Fruit fly (Drosophila melanogaster) whole organism, embryonic: ENCODE measurements around the gene SCaMC.
A peak's percentile ranks its signal among the peaks of the same experiment; 100 is the strongest.

ENCODE experiments used
- B-H1 ChIP-seq: fragments of 200-800 bp; sonication (Bioruptor generic); IDR thresholded peaks from 3 replicates; pipeline ENCODE4 v1.3.6; 2022; ENCODE audit warnings: missing biosample characterization, missing genetic modification characterization
- Bgb ChIP-seq: fragments of 200-800 bp; sonication (Bioruptor generic); IDR thresholded peaks from 2 replicates; pipeline ENCODE4 v1.3.6; 2022; ENCODE audit warnings: missing biosample characterization, missing genetic modification characterization; ENCODE audit not compliant: partially characterized antibody
- CG11085 ChIP-seq: fragments of 200-800 bp; sonication (Bioruptor generic); IDR thresholded peaks from 2 replicates; pipeline ENCODE4 v1.3.6; 2022; ENCODE audit warnings: missing biosample characterization, missing genetic modification characterization
- CG13424 ChIP-seq: fragments of 200-800 bp; sonication (Bioruptor generic); optimal IDR thresholded peaks from 2 replicates; lab custom pipeline; 2019; ENCODE audit warnings: missing biosample characterization, mild to moderate bottlenecking, missing genetic modification characterization, moderate library complexity
- CG15514 ChIP-seq: fragments of 200-800 bp; sonication (Bioruptor generic); optimal IDR thresholded peaks from 3 replicates; lab custom pipeline; 2017; ENCODE audit warnings: missing biosample characterization, missing genetic modification characterization, mild to moderate bottlenecking, moderate library complexity, missing genetic modification reagents
- CG16779 ChIP-seq: fragments of 200-800 bp; sonication (Bioruptor generic); IDR thresholded peaks from 2 replicates; pipeline ENCODE4 v1.3.6; 2022; ENCODE audit warnings: missing biosample characterization, missing genetic modification characterization
- CG17568 ChIP-seq: fragments of 200-800 bp; sonication (Bioruptor generic); optimal IDR thresholded peaks from 2 replicates; lab custom pipeline; 2018; ENCODE audit warnings: missing biosample characterization, mild to moderate bottlenecking, missing genetic modification characterization, moderate library complexity
- CG2120 ChIP-seq: fragments of 200-800 bp; sonication (Bioruptor generic); optimal IDR thresholded peaks from 3 replicates; lab custom pipeline; 2016; ENCODE audit warnings: missing biosample characterization, missing genetic modification characterization
- CG31224 ChIP-seq: fragments of 200-800 bp; sonication (Bioruptor generic); IDR thresholded peaks from 2 replicates; pipeline ENCODE4 v1.3.6; 2022; ENCODE audit warnings: missing biosample characterization, missing genetic modification characterization
- CG32772 ChIP-seq: fragments of 200-800 bp; sonication (Bioruptor generic); IDR thresholded peaks from 2 replicates; pipeline ENCODE4 v1.3.6; 2022; ENCODE audit warnings: missing biosample characterization, missing genetic modification characterization
- CG33213 ChIP-seq: fragments of 200-800 bp; sonication (Bioruptor generic); optimal IDR thresholded peaks from 3 replicates; lab custom pipeline; 2016; ENCODE audit warnings: missing biosample characterization, missing genetic modification characterization
- CG4282 ChIP-seq: fragments of 200-800 bp; sonication (Bioruptor generic); optimal IDR thresholded peaks from 2 replicates; lab custom pipeline; 2016; ENCODE audit warnings: missing biosample characterization, missing genetic modification characterization
- CG4730 ChIP-seq: fragments of 200-800 bp; sonication (Bioruptor generic); IDR thresholded peaks from 2 replicates; pipeline ENCODE4 v1.3.6; 2022; ENCODE audit warnings: missing biosample characterization, missing genetic modification characterization
- CG6689 ChIP-seq: fragments of 200-800 bp; sonication (Bioruptor generic); IDR thresholded peaks from 2 replicates; pipeline ENCODE4 v1.3.6; 2022; ENCODE audit warnings: missing biosample characterization, missing genetic modification characterization
- CG6765 ChIP-seq: fragments of 200-800 bp; sonication (Bioruptor generic); optimal IDR thresholded peaks from 3 replicates; lab custom pipeline; 2017; ENCODE audit warnings: missing biosample characterization, mild to moderate bottlenecking, missing genetic modification characterization
- CG7357 ChIP-seq: fragments of 200-800 bp; sonication (Bioruptor generic); IDR thresholded peaks from 3 replicates; pipeline ENCODE4 v1.3.6; 2022; ENCODE audit warnings: missing biosample characterization, missing genetic modification characterization
- CG7928 ChIP-seq: fragments of 200-800 bp; sonication (Bioruptor generic); optimal IDR thresholded peaks from 2 replicates; lab custom pipeline; 2017; ENCODE audit warnings: missing biosample characterization, mild to moderate bottlenecking, missing genetic modification characterization
- CG7987 ChIP-seq: fragments of 200-800 bp; sonication (Bioruptor generic); optimal IDR thresholded peaks from 2 replicates; lab custom pipeline; 2018; ENCODE audit warnings: missing biosample characterization, mild to moderate bottlenecking, missing genetic modification characterization, moderate library complexity
- CG8089 ChIP-seq: fragments of 200-800 bp; sonication (Bioruptor generic); optimal IDR thresholded peaks from 3 replicates; lab custom pipeline; 2016; ENCODE audit warnings: missing biosample characterization, missing genetic modification characterization
- CG9437 ChIP-seq: fragments of 200-800 bp; sonication (Bioruptor generic); optimal IDR thresholded peaks from 2 replicates; lab custom pipeline; 2018; ENCODE audit warnings: missing biosample characterization, mild to moderate bottlenecking, missing genetic modification characterization
- CG9932 ChIP-seq: fragments of 200-800 bp; sonication (Bioruptor generic); IDR thresholded peaks from 2 replicates; pipeline ENCODE4 v1.3.6; 2022; ENCODE audit warnings: missing biosample characterization, missing genetic modification characterization
- Dip3 ChIP-seq: fragments of 200-800 bp; sonication (Bioruptor generic); optimal IDR thresholded peaks from 3 replicates; lab custom pipeline; 2016; ENCODE audit warnings: missing biosample characterization, missing genetic modification characterization
- Drgx ChIP-seq: fragments of 200-800 bp; sonication (Bioruptor generic); IDR thresholded peaks from 2 replicates; pipeline ENCODE4 v1.3.6; 2022; ENCODE audit warnings: missing biosample characterization, missing genetic modification characterization
- HLH4C ChIP-seq: fragments of 200-800 bp; sonication (Bioruptor generic); IDR thresholded peaks from 3 replicates; pipeline ENCODE4 v1.3.6; 2022; ENCODE audit warnings: missing biosample characterization, missing genetic modification characterization; ENCODE audit not compliant: partially characterized antibody
- Hmr ChIP-seq: fragments of 200-800 bp; sonication (Bioruptor generic); optimal IDR thresholded peaks from 3 replicates; lab custom pipeline; 2017; ENCODE audit warnings: mild to moderate bottlenecking, missing biosample characterization, missing genetic modification reagents, missing genetic modification characterization
- Hr39 ChIP-seq: fragments of >200 bp; optimal IDR thresholded peaks from 2 replicates; lab custom pipeline; 2017
- Hr51 ChIP-seq, 2 experiments: fragments of 200-800 bp; sonication (Bioruptor generic); optimal IDR thresholded peaks; 2 replicates in 1 of 2; 3 replicates in 1 of 2; lab custom pipeline; 2016 to 2018; ENCODE audit warnings: missing biosample characterization in 2 of 2, missing genetic modification characterization in 2 of 2, mild to moderate bottlenecking in 1 of 2, moderate library complexity in 1 of 2
- Hsf ChIP-seq: fragments of 200-800 bp; sonication (Bioruptor generic); optimal IDR thresholded peaks from 3 replicates; lab custom pipeline; 2016; ENCODE audit warnings: missing biosample characterization, missing genetic modification characterization
- Lpt ChIP-seq: fragments of >200 bp; optimal IDR thresholded peaks from 2 replicates; lab custom pipeline; 2018; ENCODE audit warnings: missing biosample characterization, missing genetic modification characterization
- NC2β ChIP-seq: fragments of 200-800 bp; sonication (Bioruptor generic); optimal IDR thresholded peaks from 2 replicates; lab custom pipeline; 2016; ENCODE audit warnings: missing biosample characterization, missing genetic modification characterization
- Neu2 ChIP-seq: fragments of 200-800 bp; sonication (Bioruptor generic); optimal IDR thresholded peaks from 3 replicates; lab custom pipeline; 2016; ENCODE audit warnings: missing biosample characterization, missing genetic modification characterization, borderline replicate concordance
- PHDP ChIP-seq: fragments of 200-800 bp; sonication (Bioruptor generic); optimal IDR thresholded peaks from 3 replicates; lab custom pipeline; 2018; ENCODE audit warnings: missing biosample characterization, mild to moderate bottlenecking, missing genetic modification characterization, moderate library complexity
- Ptx1 ChIP-seq: fragments of 200-800 bp; sonication (Bioruptor generic); IDR thresholded peaks from 2 replicates; pipeline ENCODE4 v1.3.6; 2022; ENCODE audit warnings: missing biosample characterization, missing genetic modification characterization
- Sry-δ ChIP-seq: fragments of 200-800 bp; sonication (Bioruptor generic); optimal IDR thresholded peaks from 2 replicates; lab custom pipeline; 2016; ENCODE audit warnings: missing biosample characterization, missing genetic modification characterization
- Usf ChIP-seq: fragments of 200-800 bp; sonication (Bioruptor generic); optimal IDR thresholded peaks from 2 replicates; lab custom pipeline; 2017; ENCODE audit warnings: missing genotype, missing biosample characterization, missing genetic modification characterization
- caup ChIP-seq: fragments of 200-800 bp; sonication (Bioruptor generic); optimal IDR thresholded peaks from 3 replicates; lab custom pipeline; 2017; ENCODE audit warnings: missing biosample characterization, mild to moderate bottlenecking, missing genetic modification characterization, moderate library complexity; ENCODE audit not compliant: severe bottlenecking
- chn ChIP-seq: fragments of 200-800 bp; sonication (Bioruptor generic); optimal IDR thresholded peaks from 2 replicates; lab custom pipeline; 2016; ENCODE audit warnings: missing biosample characterization, missing genetic modification characterization
- danr ChIP-seq: fragments of 200-800 bp; sonication (Bioruptor generic); IDR thresholded peaks from 2 replicates; pipeline ENCODE4 v1.3.6; 2022; ENCODE audit warnings: missing biosample characterization, missing genetic modification characterization
- dpn ChIP-seq, 2 experiments: fragments of 200-800 bp; sonication (Bioruptor generic); optimal IDR thresholded peaks; 3 replicates each; lab custom pipeline; 2016; ENCODE audit warnings: missing biosample characterization in 2 of 2, missing genetic modification characterization in 2 of 2
- exex ChIP-seq: fragments of 200-800 bp; sonication (Bioruptor generic); optimal IDR thresholded peaks from 4 replicates; lab custom pipeline; 2018; ENCODE audit warnings: missing biosample characterization, mild to moderate bottlenecking, missing genetic modification characterization, moderate library complexity
- gfzf ChIP-seq: fragments of 200-800 bp; sonication (Bioruptor generic); optimal IDR thresholded peaks from 2 replicates; lab custom pipeline; 2016; ENCODE audit warnings: missing biosample characterization, mild to moderate bottlenecking, missing genetic modification characterization, moderate library complexity
- inv ChIP-seq: fragments of 200-800 bp; sonication (Bioruptor generic); IDR thresholded peaks from 2 replicates; pipeline ENCODE4 v1.3.6; 2022; ENCODE audit warnings: missing biosample characterization, missing genetic modification characterization; ENCODE audit not compliant: partially characterized antibody
- jing ChIP-seq: fragments of 200-800 bp; sonication (Bioruptor generic); optimal IDR thresholded peaks from 2 replicates; lab custom pipeline; 2018; ENCODE audit warnings: missing biosample characterization, mild to moderate bottlenecking, missing genetic modification characterization
- ken ChIP-seq: fragments of 200-800 bp; sonication (Bioruptor generic); IDR thresholded peaks from 3 replicates; pipeline ENCODE4 v1.3.6; 2022; ENCODE audit warnings: missing biosample characterization, missing genetic modification characterization
- lab ChIP-seq: fragments of 200-800 bp; sonication (Bioruptor generic); optimal IDR thresholded peaks from 3 replicates; lab custom pipeline; 2017; ENCODE audit warnings: missing biosample characterization, missing genetic modification characterization, mild to moderate bottlenecking, moderate library complexity, missing genetic modification reagents
- nom ChIP-seq: fragments of 200-800 bp; sonication (Bioruptor generic); optimal IDR thresholded peaks from 2 replicates; lab custom pipeline; 2017; ENCODE audit warnings: missing biosample characterization, missing genetic modification characterization, mild to moderate bottlenecking, moderate library complexity, missing genetic modification reagents
- p53 ChIP-seq: fragments of 200-800 bp; sonication (Bioruptor generic); optimal IDR thresholded peaks from 2 replicates; lab custom pipeline; 2016; ENCODE audit warnings: missing biosample characterization, missing genetic modification characterization
- sc ChIP-seq, 3 experiments: fragments of >200 bp in 2 of 3; fragments of 200-800 bp in 1 of 3; sonication (Bioruptor generic) in 1 of 3; optimal IDR thresholded peaks; 2 replicates in 2 of 3; 3 replicates in 1 of 3; lab custom pipeline; 2017; ENCODE audit warnings: mild to moderate bottlenecking in 1 of 3, missing biosample characterization in 1 of 3, missing genetic modification characterization in 1 of 3, missing genetic modification reagents in 1 of 3
- slbo ChIP-seq: fragments of 200-800 bp; sonication (Bioruptor generic); IDR thresholded peaks from 2 replicates; pipeline ENCODE4 v1.3.6; 2022; ENCODE audit warnings: missing biosample characterization, missing genetic modification characterization
- sr ChIP-seq: fragments of 200-800 bp; sonication (Bioruptor generic); IDR thresholded peaks from 3 replicates; pipeline ENCODE4 v1.3.6; 2022; ENCODE audit warnings: missing biosample characterization, missing genetic modification characterization
- tap ChIP-seq: fragments of 200-800 bp; optimal IDR thresholded peaks from 3 replicates; lab custom pipeline; 2019; ENCODE audit warnings: missing biosample characterization, mild to moderate bottlenecking, missing genetic modification characterization, moderate library complexity
- zf30C ChIP-seq: fragments of 200-800 bp; sonication (Bioruptor generic); optimal IDR thresholded peaks from 3 replicates; lab custom pipeline; 2018; ENCODE audit warnings: missing biosample characterization, mild to moderate bottlenecking, missing genetic modification characterization

SCaMC gene

DNA sequence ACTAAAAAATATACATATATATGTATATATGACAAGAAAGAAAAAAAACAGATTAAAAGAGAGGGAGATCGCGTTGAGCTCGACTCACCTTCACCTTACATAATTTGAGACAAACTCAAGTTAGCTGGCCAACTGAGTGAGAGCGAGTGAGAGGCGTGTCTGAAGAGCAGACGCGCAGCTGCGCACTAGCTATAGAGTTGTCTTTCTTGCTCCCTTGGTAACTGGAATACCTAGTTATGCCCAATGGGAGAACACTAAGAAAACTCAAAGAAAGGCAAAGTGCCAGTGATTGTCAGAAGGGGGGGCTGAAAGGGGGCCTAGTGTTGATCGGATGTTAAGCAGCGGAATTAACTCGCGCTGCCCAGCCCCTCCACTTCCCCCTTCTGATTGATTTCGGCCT is 19.8 kb upstream of the SCaMC start (continued):
- no peak for TF ChIP-seq Dip3 (GFP tag; lab: Kevin White, UChicago)
- no peak for TF ChIP-seq lab (GFP tag; lab: Kevin White, UChicago)
- TF ChIP-seq CG33213 (GFP tag; lab: Kevin White, UChicago): no peak
- TF ChIP-seq CG7987 (GFP tag; lab: Kevin White, UChicago): no peak
- TF ChIP-seq NC2β (GFP tag; lab: Kevin White, UChicago): no peak
- TF ChIP-seq Lpt (GFP tag; lab: Kevin White, UChicago): no peak
- no peak for TF ChIP-seq Usf
- TF ChIP-seq sc (optimal IDR thresholded peaks at IDR 0.05; lab: Kevin White, UChicago): no peak
- TF ChIP-seq sc (GFP tag; optimal IDR thresholded peaks at IDR 0.05; lab: Kevin White, UChicago): no peak
- no peak for TF ChIP-seq CG2120 (GFP tag; lab: Kevin White, UChicago)
- TF ChIP-seq CG7357 (GFP tag; lab: Robert Waterston, UW): no peak
- no peak for TF ChIP-seq CG9437 (GFP tag; lab: Kevin White, UChicago)
- TF ChIP-seq chn: no peak
- TF ChIP-seq CG7928 (GFP tag; lab: Kevin White, UChicago): no peak
- TF ChIP-seq ken (GFP tag; lab: Robert Waterston, UW): no peak
- no peak for TF ChIP-seq Hsf (GFP tag; lab: Kevin White, UChicago)
- TF ChIP-seq CG15514 (GFP tag; lab: Kevin White, UChicago): no peak
- TF ChIP-seq Sry-δ (GFP tag; lab: Kevin White, UChicago): no peak
- TF ChIP-seq CG16779 (GFP tag; lab: Robert Waterston, UW): no peak
- no peak for TF ChIP-seq caup (GFP tag; lab: Kevin White, UChicago)
- no peak for TF ChIP-seq Neu2 (GFP tag; lab: Kevin White, UChicago)
- TF ChIP-seq p53 (GFP tag; lab: Kevin White, UChicago): no peak
- no peak for TF ChIP-seq nom (GFP tag; lab: Kevin White, UChicago)
- no peak for TF ChIP-seq dpn (GFP tag; optimal IDR thresholded peaks at IDR 0.05; lab: Kevin White, UChicago)
- TF ChIP-seq sr (GFP tag; lab: Robert Waterston, UW): no peak
- TF ChIP-seq CG4730 (GFP tag; lab: Robert Waterston, UW): no peak
- no peak for TF ChIP-seq CG17568 (GFP tag; lab: Kevin White, UChicago)
- TF ChIP-seq slbo (GFP tag; lab: Robert Waterston, UW): no peak
- TF ChIP-seq CG32772 (GFP tag; lab: Robert Waterston, UW): no peak
- no peak for TF ChIP-seq CG13424 (tag; lab: Kevin White, UChicago)
- no peak for TF ChIP-seq danr
- TF ChIP-seq CG9932: no peak
- no peak for TF ChIP-seq Hmr (GFP tag; lab: Kevin White, UChicago)
- no peak for TF ChIP-seq Drgx (GFP tag; lab: Robert Waterston, UW)
- no peak for TF ChIP-seq Hr39 (lab: Kevin White, UChicago)
- no peak for TF ChIP-seq jing
- TF ChIP-seq B-H1 (GFP tag; lab: Robert Waterston, UW): no peak
- no peak for TF ChIP-seq gfzf
- peak; percentile 61; the same call in 1 of the 2 replicates for TF ChIP-seq inv (GFP tag; lab: Robert Waterston, UW)
- no peak for TF ChIP-seq CG8089 (GFP tag; lab: Kevin White, UChicago)
- TF ChIP-seq CG4282 (GFP tag; lab: Kevin White, UChicago): no peak
- TF ChIP-seq Hr51 (GFP tag; optimal IDR thresholded peaks at IDR 0.05; lab: Kevin White, UChicago): no peak
- no peak for TF ChIP-seq exex (tag; lab: Kevin White, UChicago)
- no peak for TF ChIP-seq Ptx1 (GFP tag; lab: Robert Waterston, UW)
- no peak for TF ChIP-seq tap (tag; lab: Kevin White, UChicago)
- no peak for TF ChIP-seq CG31224 (GFP tag; lab: Robert Waterston, UW)
- TF ChIP-seq PHDP (tag; lab: Kevin White, UChicago): no peak
- no peak for TF ChIP-seq CG11085 (GFP tag; lab: Robert Waterston, UW)
- no peak for TF ChIP-seq CG6689 (GFP tag; lab: Robert Waterston, UW)
- no peak for TF ChIP-seq HLH4C (GFP tag; lab: Robert Waterston, UW)
- no peak for TF ChIP-seq CG6765 (GFP tag; lab: Kevin White, UChicago)
- TF ChIP-seq Bgb (GFP tag; lab: Robert Waterston, UW): peak; percentile 82
- no peak for TF ChIP-seq zf30C (GFP tag; lab: Kevin White, UChicago)
